Fruit fly (Drosophila melanogaster) Kc167 (cell line): ENCODE measurements around the gene CG10365.

Experiments
- Myc ChIP-seq: fragments of >200 bp; optimal IDR thresholded peaks from 2 replicates; lab custom pipeline; 2017; ENCODE audit warnings: missing external identifiers
- Sin3A ChIP-seq: fragments of >200 bp; optimal IDR thresholded peaks from 2 replicates; lab custom pipeline; 2018; ENCODE audit warnings: missing external identifiers
- h ChIP-seq: fragments of >200 bp; optimal IDR thresholded peaks from 3 replicates; lab custom pipeline; 2018; ENCODE audit warnings: missing external identifiers
- insv ChIP-seq: fragments of >200 bp; optimal IDR thresholded peaks from 3 replicates; lab custom pipeline; 2018; ENCODE audit warnings: missing external identifiers
- psq ChIP-seq: fragments of >200 bp; optimal IDR thresholded peaks from 2 replicates; lab custom pipeline; 2017; ENCODE audit warnings: missing external identifiers
- ttk ChIP-seq: sonication (Bioruptor generic); optimal IDR thresholded peaks from 2 replicates; lab custom pipeline; 2017; ENCODE audit warnings: missing external identifiers

DNA sequence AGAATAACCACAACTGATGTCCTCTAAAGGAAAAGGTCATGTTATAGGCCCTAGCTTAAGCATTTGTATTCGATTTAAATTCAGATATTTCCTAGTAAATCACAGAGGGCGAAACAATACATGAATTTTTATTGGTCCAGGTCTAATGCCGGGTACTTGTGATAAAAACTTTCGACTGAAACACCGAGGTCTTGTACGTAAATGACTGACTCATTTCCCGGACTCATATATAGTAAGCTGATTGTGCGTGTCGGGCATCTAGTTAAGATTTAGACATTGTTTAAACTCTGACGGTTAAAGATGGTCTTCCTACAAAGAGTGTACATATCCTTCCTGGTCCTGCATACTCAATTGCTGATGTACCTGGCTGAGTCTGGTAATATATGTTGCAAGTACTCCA, 40.9 kb upstream of the CG10365 start, which contains the start of gene CG16710:
- TF ChIP-seq psq (lab: Kevin White, UChicago) (no peak), Myc (lab: Kevin White, UChicago) (no peak), h (lab: Kevin White, UChicago) (no peak), ttk (no peak), Sin3A (lab: Kevin White, UChicago) (no peak), insv (lab: Kevin White, UChicago) (no peak)
